Worm (Caenorhabditis elegans) whole organism, L2 larva: ENCODE measurements around the gene srx-7.

Source experiments
- F13H6.1 ChIP-seq: sonication (generic microtip); optimal IDR thresholded peaks from 2 replicates; lab custom pipeline; 2016; ENCODE audit warnings: missing genetic modification characterization, missing compliant biosample characterization
- R02D3.7 ChIP-seq: fragments of 150-350 bp; optimal IDR thresholded peaks from 2 replicates; lab custom pipeline; 2014; ENCODE audit warnings: missing biosample characterization, missing genetic modification characterization
- Y55F3AM.14 ChIP-seq: fragments of 200-800 bp; sonication (Bioruptor generic); optimal IDR thresholded peaks from 2 replicates; lab custom pipeline; 2018; ENCODE audit warnings: mild to moderate bottlenecking, missing genetic modification characterization, missing compliant biosample characterization
- alr-1 ChIP-seq: fragments of 150-350 bp; optimal IDR thresholded peaks from 2 replicates; lab custom pipeline; 2014; ENCODE audit warnings: missing biosample characterization, missing genetic modification characterization
- aly-2 ChIP-seq: fragments of 150-350 bp; optimal IDR thresholded peaks from 2 replicates; lab custom pipeline; 2014; ENCODE audit warnings: missing biosample characterization, missing genetic modification characterization
- ama-1 ChIP-seq: fragments of 150-350 bp; optimal IDR thresholded peaks from 2 replicates; lab custom pipeline; 2018; ENCODE audit warnings: inconsistent platforms
- blmp-1 ChIP-seq: sonication (generic microtip); optimal IDR thresholded peaks from 2 replicates; lab custom pipeline; 2017; ENCODE audit warnings: missing genetic modification characterization, mild to moderate bottlenecking, missing compliant biosample characterization, antibody characterized with exemption, moderate library complexity; ENCODE audit not compliant: insufficient read depth
- ceh-16 ChIP-seq: fragments of 150-350 bp; optimal IDR thresholded peaks from 2 replicates; lab custom pipeline; 2014; ENCODE audit warnings: missing biosample characterization, missing genetic modification characterization
- ceh-82 ChIP-seq: fragments of 150-350 bp; optimal IDR thresholded peaks from 2 replicates; lab custom pipeline; 2014; ENCODE audit warnings: missing biosample characterization, missing genetic modification characterization
- dmd-4 ChIP-seq: sonication (generic microtip); optimal IDR thresholded peaks from 2 replicates; lab custom pipeline; 2017; ENCODE audit warnings: missing biosample characterization, missing genetic modification characterization
- egl-27 ChIP-seq: sonication (generic microtip); optimal IDR thresholded peaks from 3 replicates; lab custom pipeline; 2017; ENCODE audit warnings: missing biosample characterization, missing genetic modification reagents, missing genetic modification characterization
- elt-1 ChIP-seq: fragments of 150-350 bp; optimal IDR thresholded peaks from 2 replicates; lab custom pipeline; 2014; ENCODE audit warnings: missing biosample characterization, missing genetic modification characterization
- elt-3 ChIP-seq: sonication (generic microtip); optimal IDR thresholded peaks from 2 replicates; lab custom pipeline; 2017; ENCODE audit warnings: missing biosample characterization, missing genetic modification characterization
- gmeb-1 ChIP-seq: fragments of 150-350 bp; optimal IDR thresholded peaks from 2 replicates; lab custom pipeline; 2014; ENCODE audit warnings: missing biosample characterization, missing genetic modification characterization
- lin-39 ChIP-seq: fragments of 150-350 bp; optimal IDR thresholded peaks from 2 replicates; lab custom pipeline; 2014; ENCODE audit warnings: missing biosample characterization, missing genetic modification reagents, missing genetic modification characterization
- lsy-2 ChIP-seq, 2 experiments: fragments of 150-350 bp in 1 of 2; sonication (generic microtip) in 1 of 2; optimal IDR thresholded peaks; 2 replicates each; lab custom pipeline; 2014 to 2017; ENCODE audit warnings: missing biosample characterization in 2 of 2, missing genetic modification characterization in 2 of 2
- mab-5 ChIP-seq: fragments of 150-350 bp; optimal IDR thresholded peaks from 2 replicates; lab custom pipeline; 2014; ENCODE audit warnings: missing biosample characterization, missing genetic modification characterization
- mbf-1 ChIP-seq: sonication (generic microtip); optimal IDR thresholded peaks from 2 replicates; lab custom pipeline; 2017; ENCODE audit warnings: missing biosample characterization, missing genetic modification characterization
- nhr-10 ChIP-seq: sonication (generic microtip); optimal IDR thresholded peaks from 2 replicates; lab custom pipeline; 2017; ENCODE audit warnings: missing biosample characterization, missing genetic modification characterization
- nhr-11 ChIP-seq: fragments of 150-350 bp; optimal IDR thresholded peaks from 2 replicates; lab custom pipeline; 2014; ENCODE audit warnings: missing biosample characterization, missing genetic modification characterization
- nhr-12 ChIP-seq: fragments of 150-350 bp; optimal IDR thresholded peaks from 2 replicates; lab custom pipeline; 2014; ENCODE audit warnings: missing biosample characterization, missing genetic modification characterization
- nhr-129 ChIP-seq: fragments of 150-350 bp; optimal IDR thresholded peaks from 2 replicates; lab custom pipeline; 2014; ENCODE audit warnings: missing biosample characterization, missing genetic modification characterization
- nhr-21 ChIP-seq: fragments of 150-350 bp; optimal IDR thresholded peaks from 2 replicates; lab custom pipeline; 2014; ENCODE audit warnings: missing biosample characterization, missing genetic modification characterization
- nhr-23 ChIP-seq: fragments of 150-350 bp; optimal IDR thresholded peaks from 2 replicates; lab custom pipeline; 2014; ENCODE audit warnings: missing biosample characterization, missing genetic modification reagents, missing genetic modification characterization
- nhr-237 ChIP-seq: fragments of 150-350 bp; optimal IDR thresholded peaks from 2 replicates; lab custom pipeline; 2014; ENCODE audit warnings: missing biosample characterization, missing genetic modification characterization
- nhr-25 ChIP-seq: fragments of 150-350 bp; sonication (generic microtip); optimal IDR thresholded peaks from 3 replicates; lab custom pipeline; 2014; ENCODE audit warnings: missing biosample characterization, missing genetic modification characterization
- nhr-6 ChIP-seq: fragments of 150-350 bp; optimal IDR thresholded peaks from 2 replicates; lab custom pipeline; 2014; ENCODE audit warnings: missing biosample characterization, missing genetic modification characterization
- nhr-77 ChIP-seq: fragments of 150-350 bp; optimal IDR thresholded peaks from 2 replicates; lab custom pipeline; 2014; ENCODE audit warnings: missing biosample characterization, missing genetic modification characterization
- peb-1 ChIP-seq: fragments of 150-350 bp; optimal IDR thresholded peaks from 2 replicates; lab custom pipeline; 2014; ENCODE audit warnings: missing biosample characterization, missing genetic modification characterization
- skn-1 ChIP-seq: sonication (generic microtip); optimal IDR thresholded peaks from 2 replicates; lab custom pipeline; 2017; ENCODE audit warnings: missing biosample characterization, missing genetic modification characterization
- sma-3 ChIP-seq: sonication (generic microtip); optimal IDR thresholded peaks from 2 replicates; lab custom pipeline; 2016; ENCODE audit warnings: missing genetic modification reagents, missing genetic modification characterization, missing compliant biosample characterization
- sma-9 ChIP-seq, 2 experiments: fragments of 150-350 bp in 1 of 2; sonication (generic microtip) in 1 of 2; optimal IDR thresholded peaks; 2 replicates each; lab custom pipeline; 2014 to 2016; ENCODE audit warnings: missing genetic modification characterization in 2 of 2, mild to moderate bottlenecking in 1 of 2, missing biosample characterization in 1 of 2, missing compliant biosample characterization in 1 of 2, missing genetic modification reagents in 1 of 2, moderate library complexity in 1 of 2
- snpc-4 ChIP-seq: fragments of 150-350 bp; optimal IDR thresholded peaks from 2 replicates; lab custom pipeline; 2014; ENCODE audit warnings: missing biosample characterization, missing genetic modification characterization
- unc-39 ChIP-seq: fragments of 150-350 bp; optimal IDR thresholded peaks from 2 replicates; lab custom pipeline; 2014; ENCODE audit warnings: missing biosample characterization, missing genetic modification characterization
- unc-55 ChIP-seq: fragments of 150-350 bp; sonication (generic microtip); optimal IDR thresholded peaks from 3 replicates; lab custom pipeline; 2014; ENCODE audit warnings: missing biosample characterization, missing genetic modification reagents, missing genetic modification characterization
- unc-62 ChIP-seq: fragments of 150-350 bp; optimal IDR thresholded peaks from 2 replicates; lab custom pipeline; 2014; ENCODE audit warnings: missing biosample characterization, missing genetic modification reagents, missing genetic modification characterization
- ztf-11 ChIP-seq: sonication (generic microtip); optimal IDR thresholded peaks from 2 replicates; lab custom pipeline; 2017; ENCODE audit warnings: missing biosample characterization, missing genetic modification characterization

The srx-7 gene

ce11 chrV:578977-579376, 19.0 kb downstream of the srx-7 start, which contains the start of gene K06H6.4:
Gene K06H6.4, plus strand, starts transcription at chrV:579277.
- no peak for TF ChIP-seq lin-39 (tag; lab: Kevin White, UChicago)
- TF ChIP-seq nhr-21 (tag; lab: Kevin White, UChicago), result no peak
- no peak for TF ChIP-seq snpc-4 (tag; lab: Kevin White, UChicago)
- no peak for TF ChIP-seq unc-55 (GFP tag; lab: Kevin White, UChicago)
- no peak for TF ChIP-seq nhr-12
- TF ChIP-seq aly-2, result no peak
- no peak for TF ChIP-seq nhr-237

- TF ChIP-seq nhr-25 (tag; lab: Kevin White, UChicago) (no peak), alr-1 (tag; lab: Kevin White, UChicago) (no peak), mab-5 (no peak), lsy-2 (tag; optimal IDR thresholded peaks at IDR 0.05; lab: Kevin White, UChicago) (no peak), ama-1 (lab: Kevin White, UChicago) (no peak)
Measured at ce11 chrV:581616-582015, 21.6 kb downstream of the srx-7 start, which contains the start of gene nstp-7. Gene nstp-7, plus strand, starts transcription at chrV:581916.

ce11 chrV:585472-585871, 25.5 kb downstream of the srx-7 start, which contains the start of gene K06H6.2:
Gene K06H6.2, plus strand, starts transcription at chrV:585772.
- TF ChIP-seq R02D3.7 (tag; lab: Kevin White, UChicago) (no peak), aly-2 (no peak), mbf-1 (tag; lab: Kevin White, UChicago) (no peak), egl-27 (no peak), ceh-82 (tag; lab: Kevin White, UChicago) (no peak), nhr-11 (tag; lab: Kevin White, UChicago) (no peak), ceh-16 (tag; lab: Kevin White, UChicago) (no peak), nhr-237 (no peak)

ce11 chrV:587818-588217, 27.8 kb downstream of the srx-7 start, which contains the start of gene K06H6.1:
Gene K06H6.1, plus strand, starts transcription at chrV:588118.
- TF ChIP-seq snpc-4 (tag; lab: Kevin White, UChicago) (no peak), nhr-25 (tag; lab: Kevin White, UChicago) (no peak)

- TF ChIP-seq nhr-23 (tag; lab: Kevin White, UChicago) (no peak), unc-39 (tag; lab: Kevin White, UChicago) (no peak), ama-1 (lab: Kevin White, UChicago) (no peak), R02D3.7 (tag; lab: Kevin White, UChicago) (no peak), sma-3 (GFP tag; lab: Kevin White, UChicago) (no peak), nhr-10 (no peak), ztf-11 (tag; lab: Kevin White, UChicago) (no peak), ceh-16 (tag; lab: Kevin White, UChicago) (no peak)
Measured at ce11 chrV:590182-590581, 30.2 kb downstream of the srx-7 start, which contains the start of gene ZK488.6. Gene ZK488.6, plus strand, starts transcription at chrV:590482.

- TF ChIP-seq blmp-1 (tag; lab: Kevin White, UChicago) (no peak), nhr-77 (tag; lab: Kevin White, UChicago) (no peak), sma-9 (GFP tag; optimal IDR thresholded peaks at IDR 0.05; lab: Kevin White, UChicago) (no peak), sma-9 (tag; optimal IDR thresholded peaks at IDR 0.05; lab: Kevin White, UChicago) (no peak)
Measured at ce11 chrV:592959-593358, 33.0 kb downstream of the srx-7 start, which contains the start of gene ZK488.5. Gene ZK488.5, plus strand, starts transcription at chrV:593259.

- TF ChIP-seq elt-1 (peak; percentile 29), ceh-16 (tag; lab: Kevin White, UChicago) (peak; percentile 83), aly-2 (no peak), sma-9 (GFP tag; optimal IDR thresholded peaks at IDR 0.05; lab: Kevin White, UChicago) (peak; percentile 76), sma-9 (tag; optimal IDR thresholded peaks at IDR 0.05; lab: Kevin White, UChicago) (no peak), lin-39 (tag; lab: Kevin White, UChicago) (no peak)
Measured at ce11 chrV:596923-597322, 36.9 kb downstream of the srx-7 start.

ce11 chrV:597823-598222, 37.8 kb downstream of the srx-7 start:
- TF ChIP-seq peb-1 (tag; lab: Kevin White, UChicago) (no peak), elt-1 (peak; percentile 72), ceh-16 (tag; lab: Kevin White, UChicago) (peak; percentile 61), sma-9 (GFP tag; optimal IDR thresholded peaks at IDR 0.05; lab: Kevin White, UChicago) (peak; percentile 66), sma-9 (tag; optimal IDR thresholded peaks at IDR 0.05; lab: Kevin White, UChicago) (no peak), ceh-82 (tag; lab: Kevin White, UChicago) (no peak), lsy-2 (tag; optimal IDR thresholded peaks at IDR 0.05; lab: Kevin White, UChicago) (no peak), dmd-4 (tag; lab: Kevin White, UChicago) (no peak), elt-3 (tag; lab: Kevin White, UChicago) (no peak), nhr-6 (no peak), nhr-237 (no peak), nhr-25 (tag; lab: Kevin White, UChicago) (peak; percentile 24), F13H6.1 (tag; lab: Kevin White, UChicago) (no peak), gmeb-1 (no peak), aly-2 (no peak), nhr-129 (tag; lab: Kevin White, UChicago) (no peak), egl-27 (no peak), ama-1 (lab: Kevin White, UChicago) (no peak), skn-1 (tag; lab: Kevin White, UChicago) (no peak), Y55F3AM.14 (GFP tag; lab: Kevin White, UChicago) (no peak), unc-62 (no peak), sma-3 (GFP tag; lab: Kevin White, UChicago) (no peak)
